Fruit fly (Drosophila melanogaster) whole organism: ENCODE measurements around the gene CG7320.

Experiments used
- CG8478 ChIP-seq: fragments of >200 bp; optimal IDR thresholded peaks from 2 replicates; lab custom pipeline; 2018; ENCODE audit warnings: inconsistent platforms
- Dll ChIP-seq: fragments of >200 bp; optimal IDR thresholded peaks from 2 replicates; lab custom pipeline; 2017
- EcR ChIP-seq, 2 experiments: fragments of >200 bp; optimal IDR thresholded peaks; 2 replicates each; lab custom pipeline; 2017; ENCODE audit warnings: missing biosample characterization in 2 of 2, missing genetic modification characterization in 2 of 2, missing genetic modification reagents in 2 of 2
- pan ChIP-seq: fragments of >200 bp; optimal IDR thresholded peaks from 2 replicates; lab custom pipeline; 2017
- psq ChIP-seq: fragments of >200 bp; optimal IDR thresholded peaks from 2 replicates; lab custom pipeline; 2017
- usp ChIP-seq: fragments of >200 bp; optimal IDR thresholded peaks from 2 replicates; lab custom pipeline; 2017; ENCODE audit warnings: missing biosample characterization, missing genetic modification characterization, mixed read lengths

DNA sequence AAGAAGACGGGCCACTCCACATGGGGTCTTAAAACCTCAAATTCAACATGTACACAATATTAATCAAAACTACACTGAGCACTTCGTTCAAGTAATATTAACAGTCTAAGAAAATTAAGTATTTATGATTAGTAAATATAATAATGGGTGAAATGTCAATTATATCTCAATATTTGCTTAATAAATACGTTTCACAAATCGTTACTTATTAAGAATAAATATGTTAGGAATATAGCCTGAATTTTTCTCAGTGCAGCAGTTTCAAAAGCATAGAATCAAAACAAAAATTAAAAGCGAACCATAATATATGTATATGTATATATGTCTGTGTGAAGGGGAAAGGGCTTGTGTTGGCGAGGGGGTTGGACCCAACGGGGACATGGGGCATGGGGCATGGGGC is 2.7 kb downstream of the CG7320 start:
- TF ChIP-seq CG8478 (no peak), Dll (lab: Kevin White, UChicago) (no peak), usp (no peak), psq (lab: Kevin White, UChicago) (no peak), pan (lab: Kevin White, UChicago) (no peak), EcR (GFP tag; optimal IDR thresholded peaks at IDR 0.05; lab: Kevin White, UChicago) (no peak)
